Fruit fly (Drosophila melanogaster): Measurements from ENCODE around the gene Gr10a.
A peak's percentile ranks its signal among the peaks of the same experiment; 100 is the strongest.

Gene Gr10a

dm6 chrX:11422532-11422931 is 5.3 kb upstream of the Gr10a start, which contains the start of gene Gs2:
Gene Gs2 (plus strand): TSS chrX:11422832.
- TF ChIP-seq CG9948 (tag; optimal IDR thresholded peaks at IDR 0.05) = no peak
- TF ChIP-seq CG12605 (GFP tag; IDR thresholded peaks at IDR 0.05) = no peak
- TF ChIP-seq fd96Ca (GFP tag; IDR thresholded peaks at IDR 0.05) = no peak
- no peak for TF ChIP-seq EcR (GFP tag; optimal IDR thresholded peaks at IDR 0.05)
- no peak for TF ChIP-seq CG10348 (GFP tag; IDR thresholded peaks at IDR 0.05)
- no peak for TF ChIP-seq CG32121 (GFP tag; IDR thresholded peaks at IDR 0.05)

- no peak for TF ChIP-seq D1 (tag; optimal IDR thresholded peaks at IDR 0.05)
- peak; percentile 1 for TF ChIP-seq Snoo (tag; optimal IDR thresholded peaks at IDR 0.05)
- TF ChIP-seq EcR (GFP tag; optimal IDR thresholded peaks at IDR 0.05) = no peak
Measured at dm6 chrX:11422071-11422470, 4.8 kb upstream of the Gr10a start.

dm6 chrX:11420752-11421396 is 3.7 kb upstream of the Gr10a start:
- TF ChIP-seq CG32121 (GFP tag; IDR thresholded peaks at IDR 0.05) = no peak
- TF ChIP-seq CG10348 (GFP tag; IDR thresholded peaks at IDR 0.05) = no peak
- no peak for TF ChIP-seq CG8159 (tag; optimal IDR thresholded peaks at IDR 0.05)
- no peak for TF ChIP-seq CG17806 (tag; optimal IDR thresholded peaks at IDR 0.05)
- no peak for TF ChIP-seq EcR (GFP tag; optimal IDR thresholded peaks at IDR 0.05)
- no peak for TF ChIP-seq Pif1A (GFP tag; optimal IDR thresholded peaks at IDR 0.05)

- TF ChIP-seq CG4496 (GFP tag; IDR thresholded peaks at IDR 0.05) = no peak
- no peak for TF ChIP-seq Ets98B (GFP tag; IDR thresholded peaks at IDR 0.05)
- no peak for TF ChIP-seq CG34367 (tag; optimal IDR thresholded peaks at IDR 0.05)
- no peak for TF ChIP-seq CG8301 (tag; optimal IDR thresholded peaks at IDR 0.05)
- TF ChIP-seq CG15710 (tag; optimal IDR thresholded peaks at IDR 0.05) = no peak
- no peak for TF ChIP-seq Pif1B (GFP tag; optimal IDR thresholded peaks at IDR 0.05)
- TF ChIP-seq D1 (tag; optimal IDR thresholded peaks at IDR 0.05) = no peak
- TF ChIP-seq EcR (GFP tag; optimal IDR thresholded peaks at IDR 0.05) = no peak
- no peak for TF ChIP-seq gl (tag; optimal IDR thresholded peaks at IDR 0.05)
- no peak for TF ChIP-seq CG14655 (GFP tag; optimal IDR thresholded peaks at IDR 0.05)
- no peak for TF ChIP-seq CG9948 (tag; optimal IDR thresholded peaks at IDR 0.05)
- no peak for TF ChIP-seq CG13204 (GFP tag; optimal IDR thresholded peaks at IDR 0.05)
- no peak for TF ChIP-seq CG8159 (tag; optimal IDR thresholded peaks at IDR 0.05)
- TF ChIP-seq CG32121 (GFP tag; IDR thresholded peaks at IDR 0.05) = no peak
- no peak for TF ChIP-seq Snoo (tag; optimal IDR thresholded peaks at IDR 0.05)
- no peak for TF ChIP-seq CG12605 (GFP tag; IDR thresholded peaks at IDR 0.05)
- no peak for TF ChIP-seq CG17806 (tag; optimal IDR thresholded peaks at IDR 0.05)
- TF ChIP-seq Pif1A (GFP tag; optimal IDR thresholded peaks at IDR 0.05) = no peak
Measured at dm6 chrX:11419962-11420361, 2.7 kb upstream of the Gr10a start.

- TF ChIP-seq CG4496 (GFP tag; IDR thresholded peaks at IDR 0.05) (0 out of 3 replicates have a peak, but pooled peaks have one; percentile 20), Snoo (tag; optimal IDR thresholded peaks at IDR 0.05) (no peak), CG8301 (tag; optimal IDR thresholded peaks at IDR 0.05) (no peak), CG17806 (tag; optimal IDR thresholded peaks at IDR 0.05) (no peak), CG14655 (GFP tag; optimal IDR thresholded peaks at IDR 0.05) (peak; percentile 39), CG34367 (tag; optimal IDR thresholded peaks at IDR 0.05) (no peak), D1 (tag; optimal IDR thresholded peaks at IDR 0.05) (no peak), Ets98B (GFP tag; IDR thresholded peaks at IDR 0.05) (0 out of 2 replicates have a peak, but pooled peaks have one; percentile 10), fd96Ca (GFP tag; IDR thresholded peaks at IDR 0.05) (peak; percentile 29; the same call in 1 of the 3 replicates)
Measured at dm6 chrX:11419212-11419611, 2.0 kb upstream of the Gr10a start.

dm6 chrX:11413090-11413489 is 4.1 kb downstream of the Gr10a start, which contains the start of gene Gr10b:
Gene Gr10b (minus strand): TSS chrX:11413190.
- TF ChIP-seq CG17806 (tag; optimal IDR thresholded peaks at IDR 0.05) (no peak), EcR (GFP tag; optimal IDR thresholded peaks at IDR 0.05) (no peak), gl (tag; optimal IDR thresholded peaks at IDR 0.05) (no peak), CG32121 (GFP tag; IDR thresholded peaks at IDR 0.05) (no peak), CG10348 (GFP tag; IDR thresholded peaks at IDR 0.05) (no peak), Pif1A (GFP tag; optimal IDR thresholded peaks at IDR 0.05) (no peak), Pif1B (GFP tag; optimal IDR thresholded peaks at IDR 0.05) (no peak), CG34367 (tag; optimal IDR thresholded peaks at IDR 0.05) (no peak), CG12605 (GFP tag; IDR thresholded peaks at IDR 0.05) (no peak), CG8301 (tag; optimal IDR thresholded peaks at IDR 0.05) (no peak), CG13204 (GFP tag; optimal IDR thresholded peaks at IDR 0.05) (no peak), CG4496 (GFP tag; IDR thresholded peaks at IDR 0.05) (no peak), CG8159 (tag; optimal IDR thresholded peaks at IDR 0.05) (no peak), rn (GFP tag; IDR thresholded peaks at IDR 0.05) (no peak), fd96Ca (GFP tag; IDR thresholded peaks at IDR 0.05) (no peak), CG14655 (GFP tag; optimal IDR thresholded peaks at IDR 0.05) (no peak), CG9948 (tag; optimal IDR thresholded peaks at IDR 0.05) (no peak), Ets98B (GFP tag; IDR thresholded peaks at IDR 0.05) (no peak), CG15710 (tag; optimal IDR thresholded peaks at IDR 0.05) (no peak)

dm6 chrX:11409647-11410046 is 7.6 kb downstream of the Gr10a start, which contains the start of gene CG15196:
Gene CG15196 (plus strand): TSS chrX:11409947.
- TF ChIP-seq CG12605 (GFP tag; IDR thresholded peaks at IDR 0.05) = no peak
- TF ChIP-seq CG4496 (GFP tag; IDR thresholded peaks at IDR 0.05) = no peak
- no peak for TF ChIP-seq fd96Ca (GFP tag; IDR thresholded peaks at IDR 0.05)
